Worm (Caenorhabditis elegans) whole organism, L2 larva: ENCODE data around the gene T28H10.2.
A peak's percentile ranks its signal among the peaks of the same experiment; 100 is the strongest.

Experiments used
- C34F6.9 ChIP-seq: fragments of 150-350 bp; optimal IDR thresholded peaks from 2 replicates; lab custom pipeline; 2014; ENCODE audit warnings: missing biosample characterization, missing genetic modification characterization
- F13H6.1 ChIP-seq: sonication (generic microtip); optimal IDR thresholded peaks from 2 replicates; lab custom pipeline; 2016; ENCODE audit warnings: missing genetic modification characterization, missing compliant biosample characterization
- R02D3.7 ChIP-seq: fragments of 150-350 bp; optimal IDR thresholded peaks from 2 replicates; lab custom pipeline; 2014; ENCODE audit warnings: missing biosample characterization, missing genetic modification characterization
- ZK546.5 ChIP-seq: sonication (generic microtip); optimal IDR thresholded peaks from 2 replicates; lab custom pipeline; 2017; ENCODE audit warnings: missing biosample characterization, missing genetic modification characterization
- alr-1 ChIP-seq: fragments of 150-350 bp; optimal IDR thresholded peaks from 2 replicates; lab custom pipeline; 2014; ENCODE audit warnings: missing biosample characterization, missing genetic modification characterization
- aly-2 ChIP-seq: fragments of 150-350 bp; optimal IDR thresholded peaks from 2 replicates; lab custom pipeline; 2014; ENCODE audit warnings: missing biosample characterization, missing genetic modification characterization
- ama-1 ChIP-seq: fragments of 150-350 bp; optimal IDR thresholded peaks from 2 replicates; lab custom pipeline; 2018; ENCODE audit warnings: inconsistent platforms
- ceh-16 ChIP-seq: fragments of 150-350 bp; optimal IDR thresholded peaks from 2 replicates; lab custom pipeline; 2014; ENCODE audit warnings: missing biosample characterization, missing genetic modification characterization
- crh-2 ChIP-seq: sonication (generic microtip); optimal IDR thresholded peaks from 2 replicates; lab custom pipeline; 2017; ENCODE audit warnings: missing biosample characterization, missing genetic modification characterization
- dmd-4 ChIP-seq: sonication (generic microtip); optimal IDR thresholded peaks from 2 replicates; lab custom pipeline; 2017; ENCODE audit warnings: missing biosample characterization, missing genetic modification characterization
- fos-1 ChIP-seq: fragments of 150-350 bp; optimal IDR thresholded peaks from 2 replicates; lab custom pipeline; 2014; ENCODE audit warnings: missing biosample characterization, missing genetic modification characterization
- gmeb-1 ChIP-seq: fragments of 150-350 bp; optimal IDR thresholded peaks from 2 replicates; lab custom pipeline; 2014; ENCODE audit warnings: missing biosample characterization, missing genetic modification characterization
- lin-11 ChIP-seq: fragments of 150-350 bp; sonication (generic microtip); optimal IDR thresholded peaks from 2 replicates; lab custom pipeline; 2014; ENCODE audit warnings: missing biosample characterization, missing genetic modification characterization, inconsistent platforms, mixed read lengths
- lin-13 ChIP-seq: fragments of 150-350 bp; optimal IDR thresholded peaks from 2 replicates; lab custom pipeline; 2014; ENCODE audit warnings: missing biosample characterization, missing genetic modification reagents, missing genetic modification characterization
- lin-39 ChIP-seq: fragments of 150-350 bp; optimal IDR thresholded peaks from 2 replicates; lab custom pipeline; 2014; ENCODE audit warnings: missing biosample characterization, missing genetic modification reagents, missing genetic modification characterization
- lsy-2 ChIP-seq, 2 experiments: fragments of 150-350 bp in 1 of 2; sonication (generic microtip) in 1 of 2; optimal IDR thresholded peaks; 2 replicates each; lab custom pipeline; 2014 to 2017; ENCODE audit warnings: missing biosample characterization in 2 of 2, missing genetic modification characterization in 2 of 2
- mab-5 ChIP-seq: fragments of 150-350 bp; optimal IDR thresholded peaks from 2 replicates; lab custom pipeline; 2014; ENCODE audit warnings: missing biosample characterization, missing genetic modification characterization
- mbf-1 ChIP-seq: sonication (generic microtip); optimal IDR thresholded peaks from 2 replicates; lab custom pipeline; 2017; ENCODE audit warnings: missing biosample characterization, missing genetic modification characterization
- nhr-12 ChIP-seq: fragments of 150-350 bp; optimal IDR thresholded peaks from 2 replicates; lab custom pipeline; 2014; ENCODE audit warnings: missing biosample characterization, missing genetic modification characterization
- nhr-129 ChIP-seq: fragments of 150-350 bp; optimal IDR thresholded peaks from 2 replicates; lab custom pipeline; 2014; ENCODE audit warnings: missing biosample characterization, missing genetic modification characterization
- nhr-21 ChIP-seq: fragments of 150-350 bp; optimal IDR thresholded peaks from 2 replicates; lab custom pipeline; 2014; ENCODE audit warnings: missing biosample characterization, missing genetic modification characterization
- nhr-23 ChIP-seq: fragments of 150-350 bp; optimal IDR thresholded peaks from 2 replicates; lab custom pipeline; 2014; ENCODE audit warnings: missing biosample characterization, missing genetic modification reagents, missing genetic modification characterization
- nhr-25 ChIP-seq: fragments of 150-350 bp; sonication (generic microtip); optimal IDR thresholded peaks from 3 replicates; lab custom pipeline; 2014; ENCODE audit warnings: missing biosample characterization, missing genetic modification characterization
- nhr-6 ChIP-seq: fragments of 150-350 bp; optimal IDR thresholded peaks from 2 replicates; lab custom pipeline; 2014; ENCODE audit warnings: missing biosample characterization, missing genetic modification characterization
- nhr-77 ChIP-seq: fragments of 150-350 bp; optimal IDR thresholded peaks from 2 replicates; lab custom pipeline; 2014; ENCODE audit warnings: missing biosample characterization, missing genetic modification characterization
- peb-1 ChIP-seq: fragments of 150-350 bp; optimal IDR thresholded peaks from 2 replicates; lab custom pipeline; 2014; ENCODE audit warnings: missing biosample characterization, missing genetic modification characterization
- skn-1 ChIP-seq: sonication (generic microtip); optimal IDR thresholded peaks from 2 replicates; lab custom pipeline; 2017; ENCODE audit warnings: missing biosample characterization, missing genetic modification characterization
- sma-3 ChIP-seq: sonication (generic microtip); optimal IDR thresholded peaks from 2 replicates; lab custom pipeline; 2016; ENCODE audit warnings: missing genetic modification reagents, missing genetic modification characterization, missing compliant biosample characterization
- sma-9 ChIP-seq, 2 experiments: fragments of 150-350 bp in 1 of 2; sonication (generic microtip) in 1 of 2; optimal IDR thresholded peaks; 2 replicates each; lab custom pipeline; 2014 to 2016; ENCODE audit warnings: missing genetic modification characterization in 2 of 2, mild to moderate bottlenecking in 1 of 2, missing biosample characterization in 1 of 2, missing compliant biosample characterization in 1 of 2, missing genetic modification reagents in 1 of 2, moderate library complexity in 1 of 2
- snpc-4 ChIP-seq: fragments of 150-350 bp; optimal IDR thresholded peaks from 2 replicates; lab custom pipeline; 2014; ENCODE audit warnings: missing biosample characterization, missing genetic modification characterization
- unc-55 ChIP-seq: fragments of 150-350 bp; sonication (generic microtip); optimal IDR thresholded peaks from 3 replicates; lab custom pipeline; 2014; ENCODE audit warnings: missing biosample characterization, missing genetic modification reagents, missing genetic modification characterization
- unc-62 ChIP-seq: fragments of 150-350 bp; optimal IDR thresholded peaks from 2 replicates; lab custom pipeline; 2014; ENCODE audit warnings: missing biosample characterization, missing genetic modification reagents, missing genetic modification characterization
- ztf-1 ChIP-seq: fragments of 200-800 bp; sonication (Bioruptor generic); conservative IDR thresholded peaks from 2 replicates; pipeline ENCODE4 v1.3.6; 2022; ENCODE audit warnings: missing genetic modification characterization, missing compliant biosample characterization
- ztf-11 ChIP-seq: sonication (generic microtip); optimal IDR thresholded peaks from 2 replicates; lab custom pipeline; 2017; ENCODE audit warnings: missing biosample characterization, missing genetic modification characterization

The T28H10.2 gene

ce11 chrV:12477139-12477538 lies 35.6 kb downstream of the T28H10.2 start:
- peak; percentile 51 for TF ChIP-seq F13H6.1 (tag; lab: Kevin White, UChicago)
- peak; percentile 30 for TF ChIP-seq C34F6.9
- TF ChIP-seq nhr-129 (tag; lab: Kevin White, UChicago): peak; percentile 51
- TF ChIP-seq unc-55: no peak

ce11 chrV:12475360-12475759 lies 37.4 kb downstream of the T28H10.2 start:
- no peak for TF ChIP-seq unc-62
- peak; percentile 31 for TF ChIP-seq crh-2 (tag; lab: Kevin White, UChicago)
- peak; percentile 95 for TF ChIP-seq fos-1 (tag; lab: Kevin White, UChicago)
- TF ChIP-seq lsy-2 (tag; optimal IDR thresholded peaks at IDR 0.05; lab: Kevin White, UChicago): no peak
- TF ChIP-seq C34F6.9: no peak
- peak; percentile 36 for TF ChIP-seq gmeb-1 (tag; lab: Kevin White, UChicago)
- no peak for TF ChIP-seq nhr-6 (tag; lab: Kevin White, UChicago)
- no peak for TF ChIP-seq ztf-11
- TF ChIP-seq snpc-4 (tag; lab: Kevin White, UChicago): no peak
- TF ChIP-seq R02D3.7 (tag; lab: Kevin White, UChicago): no peak

DNA sequence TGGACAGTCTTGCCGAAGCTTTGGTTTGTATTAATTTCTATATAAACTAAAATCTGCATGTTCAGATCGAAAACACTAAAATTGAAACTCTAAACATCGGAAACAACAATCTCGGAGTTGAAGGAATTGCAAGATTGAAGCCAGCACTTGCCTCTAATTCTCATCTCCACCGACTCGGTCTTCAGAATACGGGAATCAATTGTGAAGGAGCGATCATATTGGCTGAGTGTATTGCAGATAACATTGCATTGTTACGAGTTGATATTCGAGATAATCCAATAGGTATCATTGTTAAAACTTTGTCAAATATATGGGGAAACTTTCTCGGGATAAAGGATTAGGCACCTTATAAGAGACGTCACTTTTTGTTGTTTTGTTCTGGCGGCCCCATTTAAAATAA lies 42.4 kb downstream of the T28H10.2 start:
- TF ChIP-seq mbf-1 (no peak), skn-1 (no peak), nhr-77 (tag; lab: Kevin White, UChicago) (no peak), snpc-4 (tag; lab: Kevin White, UChicago) (no peak), nhr-25 (no peak), F13H6.1 (tag; lab: Kevin White, UChicago) (no peak), lin-13 (GFP tag; lab: Kevin White, UChicago) (no peak), nhr-6 (tag; lab: Kevin White, UChicago) (no peak)

DNA sequence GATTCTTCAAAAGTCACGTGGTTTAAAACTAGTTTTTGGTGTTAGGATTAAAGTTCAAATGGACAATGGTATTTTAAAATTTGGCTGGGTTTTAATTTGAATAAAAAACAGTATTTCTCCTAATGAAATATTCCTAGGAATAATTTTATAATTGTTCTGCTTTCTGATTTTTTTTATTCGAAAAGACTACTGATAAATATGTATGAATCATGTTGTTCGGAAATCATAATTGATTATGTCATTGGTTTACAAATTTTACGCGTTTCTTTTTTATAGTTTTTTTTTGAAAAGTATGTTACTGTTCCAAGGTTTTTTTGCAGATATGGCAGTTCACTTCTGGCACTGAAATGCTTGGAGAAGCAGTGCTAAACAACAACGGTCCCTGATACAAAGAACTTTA lies 44.4 kb downstream of the T28H10.2 start, which contains the start of gene F28C1.3:
Gene F28C1.3, plus strand, starts transcription at position 301 of the 400 bp plus-strand sequence.
- TF ChIP-seq ZK546.5 (no peak), nhr-129 (tag; lab: Kevin White, UChicago) (no peak), nhr-6 (tag; lab: Kevin White, UChicago) (no peak), sma-9 (GFP tag; optimal IDR thresholded peaks at IDR 0.05; lab: Kevin White, UChicago) (no peak), sma-9 (tag; optimal IDR thresholded peaks at IDR 0.05; lab: Kevin White, UChicago) (no peak), nhr-77 (tag; lab: Kevin White, UChicago) (no peak), mab-5 (tag; lab: Kevin White, UChicago) (no peak), dmd-4 (tag; lab: Kevin White, UChicago) (no peak), ztf-1 (GFP tag; lab: Robert Waterston, UW) (no peak), nhr-12 (tag; lab: Kevin White, UChicago) (no peak), ceh-16 (tag; lab: Kevin White, UChicago) (no peak), mbf-1 (no peak)
- TF ChIP-seq, all 48 proteins: peak for 0

DNA sequence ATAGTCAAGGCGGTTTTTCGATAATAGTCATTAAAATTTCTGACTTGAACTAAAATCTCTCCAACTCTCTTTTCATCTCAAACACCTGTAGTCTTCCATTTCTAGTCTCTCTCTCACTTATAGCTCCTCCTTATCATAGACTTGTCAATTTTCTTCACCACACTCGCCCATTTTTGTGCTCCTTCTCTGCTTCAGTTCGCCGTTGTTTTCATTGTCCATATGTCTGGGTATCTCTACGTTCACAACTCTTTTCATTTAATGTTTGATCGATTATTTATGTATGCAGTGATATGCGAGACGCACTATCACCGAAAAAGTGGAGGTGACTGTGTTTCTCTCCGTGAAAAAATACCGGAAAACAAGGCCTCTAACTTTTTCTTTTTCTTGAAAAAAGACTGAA lies 45.0 kb downstream of the T28H10.2 start:
- TF ChIP-seq ztf-11: no peak
- TF ChIP-seq nhr-23: no peak
- TF ChIP-seq crh-2 (tag; lab: Kevin White, UChicago): peak; percentile 21
- no peak for TF ChIP-seq ZK546.5
- no peak for TF ChIP-seq nhr-77 (tag; lab: Kevin White, UChicago)
- TF ChIP-seq nhr-129 (tag; lab: Kevin White, UChicago): no peak
- peak; percentile 67 for TF ChIP-seq sma-9 (GFP tag; optimal IDR thresholded peaks at IDR 0.05; lab: Kevin White, UChicago)
- no peak for TF ChIP-seq sma-9 (tag; optimal IDR thresholded peaks at IDR 0.05; lab: Kevin White, UChicago)
- TF ChIP-seq alr-1 (tag; lab: Kevin White, UChicago): no peak
- no peak for TF ChIP-seq nhr-21 (tag; lab: Kevin White, UChicago)
- peak; percentile 26 for TF ChIP-seq F13H6.1 (tag; lab: Kevin White, UChicago)
- no peak for TF ChIP-seq lin-11 (tag; lab: Kevin White, UChicago)
- peak; percentile 31 for TF ChIP-seq gmeb-1 (tag; lab: Kevin White, UChicago)
- no peak for TF ChIP-seq mab-5 (tag; lab: Kevin White, UChicago)
- no peak for TF ChIP-seq C34F6.9
- no peak for TF ChIP-seq sma-3 (GFP tag; lab: Kevin White, UChicago)
- no peak for TF ChIP-seq peb-1 (tag; lab: Kevin White, UChicago)
- TF ChIP-seq dmd-4 (tag; lab: Kevin White, UChicago): no peak
- TF ChIP-seq ztf-1 (GFP tag; lab: Robert Waterston, UW): no peak
- no peak for TF ChIP-seq ama-1 (lab: Kevin White, UChicago)
- TF ChIP-seq fos-1 (tag; lab: Kevin White, UChicago): peak; percentile 96
- TF ChIP-seq lin-39: no peak
- TF ChIP-seq nhr-6 (tag; lab: Kevin White, UChicago): no peak
- TF ChIP-seq aly-2 (tag; lab: Kevin White, UChicago): no peak
- TF ChIP-seq lin-13 (GFP tag; lab: Kevin White, UChicago): no peak
- no peak for TF ChIP-seq ceh-16 (tag; lab: Kevin White, UChicago)
- TF ChIP-seq, all 48 proteins: peak for 5
